Worm (Caenorhabditis elegans): Measurements from ENCODE around the gene rhi-1.

DNA sequence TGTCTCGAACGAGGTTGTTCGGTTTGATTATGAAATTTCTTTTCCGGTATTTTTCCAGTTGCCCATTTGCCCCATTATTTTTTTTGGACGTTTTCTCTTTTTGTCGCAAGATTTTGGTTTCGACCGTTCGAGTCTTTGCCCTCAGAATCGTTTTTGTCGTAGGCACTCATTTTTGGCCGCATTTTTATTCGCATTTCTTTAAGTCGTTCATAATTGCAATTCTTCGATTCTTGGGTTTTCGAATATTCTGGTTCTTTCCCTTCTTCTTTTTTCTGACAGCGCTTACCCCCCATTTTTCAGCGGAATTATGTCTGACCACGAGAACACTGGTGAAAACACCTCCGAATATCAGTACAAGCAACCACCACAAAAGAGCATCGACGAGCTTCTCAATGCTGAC, at the start of gene rhi-1:
- no peak for TF ChIP-seq ets-7 (tag; optimal IDR thresholded peaks at IDR 0.05)
- no peak for TF ChIP-seq flt-1 (GFP tag; IDR thresholded peaks at IDR 0.05)
- TF ChIP-seq hmg-4 (GFP tag; optimal IDR thresholded peaks at IDR 0.05): no peak
- TF ChIP-seq hnd-1 (tag; optimal IDR thresholded peaks at IDR 0.05): no peak
- TF ChIP-seq ama-1 (optimal IDR thresholded peaks at IDR 0.05): no peak
- TF ChIP-seq B0310.2 (tag; optimal IDR thresholded peaks at IDR 0.05): no peak
- TF ChIP-seq pes-1 (GFP tag; IDR thresholded peaks at IDR 0.05): no peak
- TF ChIP-seq hmbx-1 (tag; optimal IDR thresholded peaks at IDR 0.05): no peak
- TF ChIP-seq tbx-37 (GFP tag; conservative IDR thresholded peaks at IDR 0.05): no peak

Measured in whole organism, early embryonic.